Fruit fly (Drosophila melanogaster): ENCODE data around the gene CG13643.

The CG13643 gene

DNA sequence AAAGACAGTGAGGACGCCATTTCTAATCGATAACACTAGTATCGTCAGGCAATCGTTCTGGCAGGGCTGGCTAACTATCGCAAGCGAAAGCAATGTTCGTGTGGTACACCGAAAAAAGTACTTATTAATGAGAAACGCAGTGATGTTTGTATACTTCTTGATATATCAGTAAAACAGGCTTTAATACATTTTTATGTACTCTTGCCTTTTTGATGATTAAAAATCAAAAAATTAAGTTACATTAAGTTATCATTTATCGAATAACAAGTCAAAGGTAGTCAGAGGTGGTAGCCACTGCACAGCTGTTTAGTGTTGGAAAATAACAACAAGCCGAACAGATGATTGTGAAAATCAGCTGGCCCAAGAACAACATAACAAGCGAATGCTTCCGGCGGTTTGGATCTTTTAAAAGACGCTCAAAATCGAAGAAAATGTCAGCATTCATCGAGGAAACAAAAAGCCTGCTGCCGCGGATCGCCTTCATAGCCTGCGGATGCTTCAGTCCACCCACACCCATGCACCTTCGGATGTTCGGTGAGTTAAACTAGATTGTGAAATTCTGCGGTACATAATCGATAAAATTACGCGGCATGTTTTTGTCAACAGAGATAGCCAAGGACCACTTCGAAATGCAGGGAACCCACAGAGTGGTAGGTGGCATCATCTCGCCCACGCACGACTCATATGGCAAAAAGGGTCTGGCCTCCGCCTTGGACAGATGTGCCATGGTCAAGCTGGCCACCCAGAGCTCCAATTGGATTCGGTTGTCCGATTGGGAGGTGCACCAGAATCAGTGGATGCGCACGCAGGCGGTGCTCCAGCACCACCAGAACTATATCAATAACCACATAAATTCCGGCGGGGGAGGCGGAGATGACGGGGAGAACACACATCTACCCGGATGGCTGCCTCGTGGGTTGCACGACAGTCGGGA, 39.4 kb upstream of the CG13643 start, which contains the start of the genes ssh and Nmnat (continued):
- TF ChIP-seq CG4707 (GFP tag; optimal IDR thresholded peaks at IDR 0.05) (no peak), C15 (GFP tag; IDR thresholded peaks at IDR 0.05) (0 out of 3 replicates have a peak, but pooled peaks have one; percentile 52), ham (GFP tag; IDR thresholded peaks at IDR 0.05) (no peak), CHES-1-like (GFP tag; optimal IDR thresholded peaks at IDR 0.05) (peak; percentile 67), sens-2 (GFP tag; IDR thresholded peaks at IDR 0.05) (no peak), CG4730 (GFP tag; IDR thresholded peaks at IDR 0.05) (no peak), bigmax (GFP tag; optimal IDR thresholded peaks at IDR 0.05) (no peak), CG6654 (GFP tag; optimal IDR thresholded peaks at IDR 0.05) (no peak), sima (GFP tag; optimal IDR thresholded peaks at IDR 0.05) (no peak), CG32532 (GFP tag; IDR thresholded peaks at IDR 0.05) (no peak), CG3838 (GFP tag; optimal IDR thresholded peaks at IDR 0.05) (no peak), CG7556 (GFP tag; optimal IDR thresholded peaks at IDR 0.05) (no peak), sisA (GFP tag; IDR thresholded peaks at IDR 0.05) (no peak), Sry-β (GFP tag; optimal IDR thresholded peaks at IDR 0.05) (peak; percentile 17), bcd (GFP tag; optimal IDR thresholded peaks at IDR 0.05) (peak; percentile 19), Hmr (GFP tag; optimal IDR thresholded peaks at IDR 0.05) (no peak), stc (GFP tag; IDR thresholded peaks at IDR 0.05) (no peak), lab (GFP tag; optimal IDR thresholded peaks at IDR 0.05) (no peak), CG12071 (GFP tag; optimal IDR thresholded peaks at IDR 0.05) (no peak), Rx (GFP tag; IDR thresholded peaks at IDR 0.05) (no peak), CG10654 (GFP tag; optimal IDR thresholded peaks at IDR 0.05) (peak; percentile 11), ind (GFP tag; optimal IDR thresholded peaks at IDR 0.05) (peak; percentile 2), Ets97D (GFP tag; optimal IDR thresholded peaks at IDR 0.05) (peak; percentile 85), CG42726 (GFP tag; IDR thresholded peaks at IDR 0.05; ENCODE audit: partially characterized antibody) (peak; percentile 69), cas (GFP tag; IDR thresholded peaks at IDR 0.05) (no peak), CG18599 (GFP tag; optimal IDR thresholded peaks at IDR 0.05) (no peak), Six4 (GFP tag; optimal IDR thresholded peaks at IDR 0.05) (no peak), corto (GFP tag; optimal IDR thresholded peaks at IDR 0.05) (no peak), CG9215 (GFP tag; IDR thresholded peaks at IDR 0.05) (no peak), BtbVII (GFP tag; optimal IDR thresholded peaks at IDR 0.05) (no peak), Hr39 (optimal IDR thresholded peaks at IDR 0.05) (no peak), Hr78 (GFP tag; optimal IDR thresholded peaks at IDR 0.05) (no peak), h (optimal IDR thresholded peaks at IDR 0.05) (no peak), CG11695 (GFP tag; IDR thresholded peaks at IDR 0.05) (no peak), CG12659 (GFP tag; optimal IDR thresholded peaks at IDR 0.05) (peak; percentile 78), slou (GFP tag; optimal IDR thresholded peaks at IDR 0.05) (no peak), sug (tag; optimal IDR thresholded peaks at IDR 0.05) (peak; percentile 61), CG5245 (GFP tag; optimal IDR thresholded peaks at IDR 0.05) (no peak), trem (tag; optimal IDR thresholded peaks at IDR 0.05) (peak; percentile 93), Fer1 (GFP tag; optimal IDR thresholded peaks at IDR 0.05) (no peak), her (GFP tag; optimal IDR thresholded peaks at IDR 0.05) (peak; percentile 19), CG8388 (GFP tag; optimal IDR thresholded peaks at IDR 0.05) (peak; percentile 34), CG13775 (GFP tag; optimal IDR thresholded peaks at IDR 0.05) (peak; percentile 56), CG34376 (GFP tag; optimal IDR thresholded peaks at IDR 0.05) (peak; percentile 46), NK7.1 (GFP tag; optimal IDR thresholded peaks at IDR 0.05) (no peak), CG3407 (GFP tag; optimal IDR thresholded peaks at IDR 0.05) (no peak), D19A (tag; optimal IDR thresholded peaks at IDR 0.05) (no peak), Nf-YA (GFP tag; IDR thresholded peaks at IDR 0.05) (no peak), Abd-B (GFP tag; optimal IDR thresholded peaks at IDR 0.05) (no peak), Ets65A (GFP tag) (peak; percentile 73)
